Worm (Caenorhabditis elegans) whole organism, young adult: ENCODE results near the gene twk-7.

Experiments
- B0019.2 ChIP-seq: fragments of 200-800 bp; sonication (Bioruptor generic); conservative IDR thresholded peaks from 2 replicates; pipeline ENCODE4 v1.3.6; 2022; ENCODE audit warnings: missing genetic modification reagents, missing genetic modification characterization, missing compliant biosample characterization
- B0035.1 ChIP-seq: sonication (generic microtip); optimal IDR thresholded peaks from 2 replicates; lab custom pipeline; 2016; ENCODE audit warnings: missing genetic modification characterization, mild to moderate bottlenecking, missing compliant biosample characterization, missing genotype, missing genetic modification reagents
- D2030.7 ChIP-seq: fragments of 200-800 bp; sonication (Bioruptor generic); IDR thresholded peaks from 2 replicates; pipeline ENCODE4 v1.3.6; 2022; ENCODE audit warnings: missing genetic modification reagents, missing genetic modification characterization, missing compliant biosample characterization
- F22D6.2 ChIP-seq: sonication (generic microtip); optimal IDR thresholded peaks from 2 replicates; lab custom pipeline; 2016; ENCODE audit warnings: mild to moderate bottlenecking, missing genetic modification characterization, missing compliant biosample characterization
- F33H1.4 ChIP-seq: fragments of 200-800 bp; sonication (Bioruptor generic); IDR thresholded peaks from 2 replicates; pipeline ENCODE4 v1.3.6; 2022; ENCODE audit warnings: missing genetic modification reagents, missing genetic modification characterization, missing compliant biosample characterization
- F57A8.1 ChIP-seq: fragments of 200-800 bp; sonication (Bioruptor generic); optimal IDR thresholded peaks from 2 replicates; lab custom pipeline; 2018; ENCODE audit warnings: mild to moderate bottlenecking, missing genetic modification characterization, moderate library complexity, missing compliant biosample characterization
- F57C9.4 ChIP-seq: sonication (generic microtip); optimal IDR thresholded peaks from 2 replicates; lab custom pipeline; 2017; ENCODE audit warnings: mild to moderate bottlenecking, missing genetic modification characterization, missing compliant biosample characterization
- K12H6.12 ChIP-seq: fragments of 200-800 bp; sonication (Bioruptor generic); optimal IDR thresholded peaks from 2 replicates; lab custom pipeline; 2018; ENCODE audit warnings: mild to moderate bottlenecking, missing genetic modification characterization, missing compliant biosample characterization
- Y53G8AR.9 ChIP-seq: fragments of 200-800 bp; sonication (Bioruptor generic); conservative IDR thresholded peaks from 2 replicates; pipeline ENCODE4 v1.3.6; 2022; ENCODE audit warnings: missing genetic modification reagents, missing genetic modification characterization, missing compliant biosample characterization
- Y56A3A.18 ChIP-seq: fragments of 200-800 bp; sonication (Bioruptor generic); IDR thresholded peaks from 2 replicates; pipeline ENCODE4 v1.3.6; 2022; ENCODE audit warnings: missing genetic modification reagents, missing genetic modification characterization, missing compliant biosample characterization
- ZK185.1 ChIP-seq: sonication (generic microtip); optimal IDR thresholded peaks from 2 replicates; lab custom pipeline; 2016; ENCODE audit warnings: mild to moderate bottlenecking, missing genetic modification characterization, missing compliant biosample characterization; ENCODE audit not compliant: poor library complexity, severe bottlenecking
- akir-1 ChIP-seq: fragments of 200-800 bp; sonication (Bioruptor generic); optimal IDR thresholded peaks from 2 replicates; lab custom pipeline; 2018; ENCODE audit warnings: mild to moderate bottlenecking, missing genetic modification characterization, moderate library complexity, missing compliant biosample characterization
- ama-1 ChIP-seq, 3 experiments: fragments of 150-350 bp in 1 of 3; sonication (generic microtip) in 2 of 3; optimal IDR thresholded peaks; 2 replicates each; lab custom pipeline; 2014 to 2018; ENCODE audit warnings: missing biosample characterization in 2 of 3, missing genetic modification characterization in 2 of 3, missing genetic modification reagents in 2 of 3
- aptf-2 ChIP-seq: fragments of 200-800 bp; sonication (Bioruptor generic); conservative IDR thresholded peaks from 2 replicates; pipeline ENCODE4 v1.3.6; 2022; ENCODE audit warnings: missing genetic modification reagents, missing genetic modification characterization, missing compliant biosample characterization
- attf-6 ChIP-seq: fragments of 200-800 bp; sonication (Bioruptor generic); IDR thresholded peaks from 2 replicates; pipeline ENCODE4 v1.3.6; 2022; ENCODE audit warnings: missing genetic modification reagents, missing genetic modification characterization, missing compliant biosample characterization
- bed-2 ChIP-seq: fragments of 200-800 bp; sonication (Bioruptor generic); IDR thresholded peaks from 2 replicates; pipeline ENCODE4 v1.3.6; 2022; ENCODE audit warnings: missing genetic modification reagents, missing genetic modification characterization, missing compliant biosample characterization
- ceh-27 ChIP-seq: fragments of 200-800 bp; sonication (Bioruptor generic); optimal IDR thresholded peaks from 2 replicates; lab custom pipeline; 2018; ENCODE audit warnings: mild to moderate bottlenecking, missing genetic modification characterization, moderate library complexity, missing compliant biosample characterization
- die-1 ChIP-seq: sonication (generic microtip); optimal IDR thresholded peaks from 2 replicates; lab custom pipeline; 2016; ENCODE audit warnings: missing genotype, mild to moderate bottlenecking, missing genetic modification characterization, missing compliant biosample characterization
- dpff-1 ChIP-seq: sonication (generic microtip); optimal IDR thresholded peaks from 2 replicates; lab custom pipeline; 2017; ENCODE audit warnings: mild to moderate bottlenecking, missing genetic modification characterization, missing compliant biosample characterization
- egl-18 ChIP-seq: fragments of 200-800 bp; sonication (Bioruptor generic); IDR thresholded peaks from 2 replicates; pipeline ENCODE4 v1.3.6; 2022; ENCODE audit warnings: missing genetic modification reagents, missing genetic modification characterization, missing compliant biosample characterization
- egl-44 ChIP-seq: fragments of 200-800 bp; sonication (Bioruptor generic); IDR thresholded peaks from 2 replicates; pipeline ENCODE4 v1.3.6; 2022; ENCODE audit warnings: missing genetic modification reagents, missing genetic modification characterization, missing compliant biosample characterization
- him-1 ChIP-seq: sonication (generic microtip); optimal IDR thresholded peaks from 2 replicates; lab custom pipeline; 2016; ENCODE audit warnings: missing genotype, missing genetic modification reagents, missing genetic modification characterization, missing compliant biosample characterization
- hlh-12 ChIP-seq: sonication (generic microtip); optimal IDR thresholded peaks from 2 replicates; lab custom pipeline; 2016; ENCODE audit warnings: missing genetic modification characterization, missing compliant biosample characterization
- hlh-26 ChIP-seq: fragments of 200-800 bp; sonication (Bioruptor generic); conservative IDR thresholded peaks from 2 replicates; pipeline ENCODE4 v1.3.6; 2022; ENCODE audit warnings: missing genetic modification reagents, missing genetic modification characterization, missing compliant biosample characterization
- hmg-1.2 ChIP-seq: fragments of 200-800 bp; sonication (Bioruptor generic); IDR thresholded peaks from 2 replicates; pipeline ENCODE4 v1.3.6; 2022; ENCODE audit warnings: missing genetic modification reagents, missing genetic modification characterization, missing compliant biosample characterization
- lin-35 ChIP-seq, 3 experiments: fragments of 150-350 bp in 2 of 3; sonication (generic microtip) in 1 of 3; optimal IDR thresholded peaks; 2 replicates each; lab custom pipeline; 2014 to 2018; ENCODE audit warnings: missing biosample characterization in 3 of 3, missing genetic modification characterization in 3 of 3, missing genetic modification reagents in 3 of 3
- lin-40 ChIP-seq: sonication (generic microtip); optimal IDR thresholded peaks from 2 replicates; lab custom pipeline; 2016; ENCODE audit warnings: missing genetic modification characterization, mild to moderate bottlenecking, missing compliant biosample characterization, missing genotype, missing genetic modification reagents
- mcd-1 ChIP-seq: fragments of 200-800 bp; sonication (Bioruptor generic); IDR thresholded peaks from 2 replicates; pipeline ENCODE4 v1.3.6; 2022; ENCODE audit warnings: missing genetic modification reagents, missing genetic modification characterization, missing compliant biosample characterization
- mxl-1 ChIP-seq: sonication (generic microtip); optimal IDR thresholded peaks from 2 replicates; lab custom pipeline; 2016; ENCODE audit warnings: missing genetic modification characterization, missing compliant biosample characterization
- nhr-179 ChIP-seq: sonication (generic microtip); optimal IDR thresholded peaks from 2 replicates; lab custom pipeline; 2016; ENCODE audit warnings: mild to moderate bottlenecking, missing genetic modification characterization, missing compliant biosample characterization
- pbrm-1 ChIP-seq: fragments of 200-800 bp; sonication (Bioruptor generic); IDR thresholded peaks from 2 replicates; pipeline ENCODE4 v1.3.6; 2022; ENCODE audit warnings: missing genetic modification reagents, missing genetic modification characterization, missing compliant biosample characterization
- pha-4 ChIP-seq: fragments of 150-350 bp; sonication (generic microtip); optimal IDR thresholded peaks from 2 replicates; lab custom pipeline; 2014; ENCODE audit warnings: missing biosample characterization, missing genetic modification reagents, missing genetic modification characterization
- rcor-1 ChIP-seq: fragments of 200-800 bp; sonication (Bioruptor generic); IDR thresholded peaks from 2 replicates; pipeline ENCODE4 v1.3.6; 2022; ENCODE audit warnings: missing genetic modification reagents, missing genetic modification characterization, missing compliant biosample characterization
- repo-1 ChIP-seq: sonication (generic microtip); optimal IDR thresholded peaks from 2 replicates; lab custom pipeline; 2017; ENCODE audit warnings: mild to moderate bottlenecking, missing genetic modification characterization, missing compliant biosample characterization
- rpc-1 ChIP-seq, 2 experiments: fragments of 150-350 bp in 1 of 2; sonication (generic microtip) in 1 of 2; optimal IDR thresholded peaks; 2 replicates each; lab custom pipeline; 2014 to 2018; ENCODE audit warnings: missing biosample characterization in 1 of 2, missing genetic modification characterization in 1 of 2, missing genetic modification reagents in 1 of 2, missing genotype in 1 of 2
- snpc-1.1 ChIP-seq: sonication (generic microtip); optimal IDR thresholded peaks from 2 replicates; lab custom pipeline; 2017; ENCODE audit warnings: missing genetic modification characterization, mild to moderate bottlenecking, missing compliant biosample characterization, antibody characterized with exemption, moderate library complexity, missing genotype, missing genetic modification reagents; ENCODE audit not compliant: insufficient read depth
- snpc-3.4 ChIP-seq: sonication (generic microtip); optimal IDR thresholded peaks from 2 replicates; lab custom pipeline; 2017; ENCODE audit warnings: missing genetic modification characterization, mild to moderate bottlenecking, missing compliant biosample characterization, antibody characterized with exemption, moderate library complexity, missing genotype, missing genetic modification reagents
- snpc-4 ChIP-seq, 5 experiments: fragments of 150-350 bp in 1 of 5; sonication (generic microtip) in 4 of 5; optimal IDR thresholded peaks; 2 replicates each; lab custom pipeline; 2014 to 2018; ENCODE audit warnings: missing genetic modification characterization in 5 of 5, missing biosample characterization in 3 of 5, antibody characterized with exemption in 2 of 5, mild to moderate bottlenecking in 2 of 5, missing compliant biosample characterization in 2 of 5, missing genotype in 2 of 5, moderate library complexity in 2 of 5, missing genetic modification reagents in 1 of 5
- unc-130 ChIP-seq: sonication (generic microtip); optimal IDR thresholded peaks from 2 replicates; lab custom pipeline; 2016; ENCODE audit warnings: missing genetic modification reagents, missing genetic modification characterization, missing compliant biosample characterization
- xnd-1 ChIP-seq: sonication (generic microtip); optimal IDR thresholded peaks from 2 replicates; lab custom pipeline; 2016; ENCODE audit warnings: missing genotype, missing genetic modification reagents, missing genetic modification characterization, missing compliant biosample characterization
- zfh-2 ChIP-seq: fragments of 200-800 bp; sonication (Bioruptor generic); conservative IDR thresholded peaks from 2 replicates; pipeline ENCODE4 v1.3.6; 2022; ENCODE audit warnings: missing genetic modification reagents, missing genetic modification characterization, missing compliant biosample characterization
- zim-3 ChIP-seq: sonication (generic microtip); optimal IDR thresholded peaks from 2 replicates; lab custom pipeline; 2017; ENCODE audit warnings: mild to moderate bottlenecking, missing genetic modification characterization, moderate library complexity, missing compliant biosample characterization
- ztf-18 ChIP-seq: sonication (generic microtip); optimal IDR thresholded peaks from 2 replicates; lab custom pipeline; 2016; ENCODE audit warnings: missing genotype, mild to moderate bottlenecking, missing genetic modification characterization, missing compliant biosample characterization

The twk-7 gene

ce11 chrIII:8652922-8653321 is 9.4 kb upstream of the twk-7 start (continued):
- no peak for TF ChIP-seq snpc-4 (GFP tag; optimal IDR thresholded peaks at IDR 0.05; lab: Kevin White, UChicago)
- no peak for TF ChIP-seq snpc-4 (tag; optimal IDR thresholded peaks at IDR 0.05; lab: Kevin White, UChicago)
- no peak for TF ChIP-seq attf-6
- TF ChIP-seq dpff-1 (tag; lab: Kevin White, UChicago): no peak
- TF ChIP-seq F57C9.4 (tag; lab: Kevin White, UChicago): no peak
- no peak for TF ChIP-seq B0019.2 (GFP tag; lab: Robert Waterston, UW)
- peak; percentile 56 for TF ChIP-seq mcd-1 (GFP tag; lab: Robert Waterston, UW)
- no peak for TF ChIP-seq nhr-179 (tag; lab: Kevin White, UChicago)
- TF ChIP-seq F33H1.4 (GFP tag; lab: Robert Waterston, UW): no peak
- TF ChIP-seq bed-2: no peak
- TF ChIP-seq zfh-2: no peak
- no peak for TF ChIP-seq hlh-26 (GFP tag; lab: Robert Waterston, UW)
- TF ChIP-seq pha-4: no peak
- TF ChIP-seq ztf-18 (tag; lab: Kevin White, UChicago): peak; percentile 20
- no peak for TF ChIP-seq hlh-12 (tag; lab: Kevin White, UChicago)

- TF ChIP-seq ceh-27 (GFP tag; lab: Kevin White, UChicago): no peak
- no peak for TF ChIP-seq ZK185.1 (tag; lab: Kevin White, UChicago)
- TF ChIP-seq snpc-3.4 (tag; lab: Kevin White, UChicago): no peak
- TF ChIP-seq ama-1 (optimal IDR thresholded peaks at IDR 0.05; lab: Kevin White, UChicago): peak; percentile 86
- TF ChIP-seq ama-1 (GFP tag; optimal IDR thresholded peaks at IDR 0.05; lab: Kevin White, UChicago): no peak
- TF ChIP-seq lin-35 (GFP tag; optimal IDR thresholded peaks at IDR 0.05; lab: Kevin White, UChicago): no peak
- no peak for TF ChIP-seq F57A8.1 (GFP tag; lab: Kevin White, UChicago)
- no peak for TF ChIP-seq aptf-2
- TF ChIP-seq B0035.1 (tag; lab: Kevin White, UChicago): no peak
- TF ChIP-seq egl-18 (GFP tag; lab: Robert Waterston, UW): no peak
- 0 out of 2 replicates have a peak, but pooled peaks have one; percentile 24 for TF ChIP-seq Y56A3A.18
- no peak for TF ChIP-seq F22D6.2 (tag; lab: Kevin White, UChicago)
- no peak for TF ChIP-seq akir-1 (GFP tag; lab: Kevin White, UChicago)
- TF ChIP-seq K12H6.12 (tag; lab: Kevin White, UChicago): no peak
- no peak for TF ChIP-seq xnd-1 (tag; lab: Kevin White, UChicago)
- TF ChIP-seq snpc-1.1 (tag; lab: Kevin White, UChicago): no peak
- TF ChIP-seq repo-1: peak; percentile 64
These were observed 8.7 kb upstream of the twk-7 start for ce11 chrIII:8652112-8652694.

- no peak for TF ChIP-seq Y53G8AR.9 (GFP tag; lab: Robert Waterston, UW)
- TF ChIP-seq unc-130 (GFP tag; lab: Kevin White, UChicago): no peak
- TF ChIP-seq D2030.7: peak; percentile 50; the same call in 1 of the 2 replicates
- TF ChIP-seq die-1 (tag; lab: Kevin White, UChicago): peak; percentile 62
- peak; percentile 50 for TF ChIP-seq hmg-1.2 (GFP tag; lab: Robert Waterston, UW)
- TF ChIP-seq him-1 (tag; lab: Kevin White, UChicago): peak; percentile 79
- TF ChIP-seq mxl-1 (tag; lab: Kevin White, UChicago): peak; percentile 24
- TF ChIP-seq snpc-4 (GFP tag; optimal IDR thresholded peaks at IDR 0.05; lab: Kevin White, UChicago): peak; percentile 43
- TF ChIP-seq snpc-4 (tag; optimal IDR thresholded peaks at IDR 0.05; lab: Kevin White, UChicago): peak in 1 of 4 experiments; percentile 36
- no peak for TF ChIP-seq egl-44 (GFP tag; lab: Robert Waterston, UW)
- peak; percentile 72 for TF ChIP-seq rpc-1 (optimal IDR thresholded peaks at IDR 0.05; lab: Kevin White, UChicago)
- TF ChIP-seq rpc-1 (tag; optimal IDR thresholded peaks at IDR 0.05; lab: Kevin White, UChicago): peak; percentile 86
- TF ChIP-seq pbrm-1 (GFP tag; lab: Robert Waterston, UW): peak; percentile 45; the same call in 1 of the 2 replicates
- 0 out of 2 replicates have a peak, but pooled peaks have one; percentile 26 for TF ChIP-seq rcor-1 (GFP tag; lab: Robert Waterston, UW)
- TF ChIP-seq lin-40 (tag; lab: Kevin White, UChicago): peak; percentile 17
- TF ChIP-seq zim-3: no peak
- TF ChIP-seq ztf-18 (tag; lab: Kevin White, UChicago): peak; percentile 52
These were observed 6.8 kb upstream of the twk-7 start, which contains the start of gene flp-23 for ce11 chrIII:8650235-8650817. flp-23 (plus strand) TSS chrIII:8650767.
